Worm (Caenorhabditis elegans) whole organism, early embryonic: Measurements from ENCODE around the gene C16C8.21.
"Not testable (repeated sequence)": the region's sequence is repeated elsewhere in the genome, so short reads cannot be mapped to it uniquely, and the experiment has no call there.

ENCODE experiments used
- B0310.2 ChIP-seq: sonication (generic microtip); optimal IDR thresholded peaks from 2 replicates; lab custom pipeline; 2016; ENCODE audit warnings: mild to moderate bottlenecking, missing genetic modification characterization, missing compliant biosample characterization
- F13C5.2 ChIP-seq: sonication (generic microtip); optimal IDR thresholded peaks from 2 replicates; lab custom pipeline; 2017; ENCODE audit warnings: mild to moderate bottlenecking, missing genetic modification characterization, inconsistent platforms, missing compliant biosample characterization
- aly-1 ChIP-seq: sonication (generic microtip); optimal IDR thresholded peaks from 2 replicates; lab custom pipeline; 2016; ENCODE audit warnings: missing genetic modification characterization, missing compliant biosample characterization
- ama-1 ChIP-seq: fragments of 150-350 bp; optimal IDR thresholded peaks from 2 replicates; lab custom pipeline; 2014
- ceh-13 ChIP-seq: fragments of 200-800 bp; sonication (Bioruptor generic); optimal IDR thresholded peaks from 2 replicates; lab custom pipeline; 2018; ENCODE audit warnings: mild to moderate bottlenecking, missing genetic modification characterization, missing compliant biosample characterization
- ceh-36 ChIP-seq: sonication (generic microtip); optimal IDR thresholded peaks from 2 replicates; lab custom pipeline; 2016; ENCODE audit warnings: missing genetic modification characterization, inconsistent platforms, missing compliant biosample characterization
- ets-7 ChIP-seq: sonication (generic microtip); optimal IDR thresholded peaks from 2 replicates; lab custom pipeline; 2016; ENCODE audit warnings: missing genotype, missing genetic modification characterization, missing compliant biosample characterization
- flt-1 ChIP-seq: fragments of 200-800 bp; sonication (Bioruptor generic); IDR thresholded peaks from 2 replicates; pipeline ENCODE4 v1.3.6; 2022; ENCODE audit warnings: missing genetic modification characterization, missing compliant biosample characterization
- hmbx-1 ChIP-seq: sonication (generic microtip); optimal IDR thresholded peaks from 2 replicates; lab custom pipeline; 2016; ENCODE audit warnings: mild to moderate bottlenecking, missing genetic modification characterization, missing compliant biosample characterization
- hmg-4 ChIP-seq: fragments of 200-800 bp; sonication (Bioruptor generic); optimal IDR thresholded peaks from 2 replicates; lab custom pipeline; 2018; ENCODE audit warnings: mild to moderate bottlenecking, missing genetic modification characterization, missing compliant biosample characterization
- hnd-1 ChIP-seq: sonication (generic microtip); optimal IDR thresholded peaks from 2 replicates; lab custom pipeline; 2016; ENCODE audit warnings: missing genetic modification characterization, missing compliant biosample characterization
- pes-1 ChIP-seq: fragments of 200-800 bp; sonication (Bioruptor generic); IDR thresholded peaks from 2 replicates; pipeline ENCODE4 v1.3.6; 2022; ENCODE audit warnings: missing genetic modification reagents, missing genetic modification characterization, missing compliant biosample characterization
- scrt-1 ChIP-seq: fragments of 200-800 bp; sonication (Bioruptor generic); IDR thresholded peaks from 2 replicates; pipeline ENCODE4 v1.3.6; 2022; ENCODE audit warnings: missing genetic modification characterization, missing compliant biosample characterization
- sea-1 ChIP-seq: fragments of 200-800 bp; sonication (Bioruptor generic); conservative IDR thresholded peaks from 2 replicates; pipeline ENCODE4 v1.3.6; 2022; ENCODE audit warnings: missing genetic modification characterization, missing compliant biosample characterization
- tbx-11 ChIP-seq: fragments of 200-800 bp; sonication (Bioruptor generic); IDR thresholded peaks from 2 replicates; pipeline ENCODE4 v1.3.6; 2022; ENCODE audit warnings: missing genetic modification characterization, missing compliant biosample characterization
- tbx-37 ChIP-seq: fragments of 200-800 bp; sonication (Bioruptor generic); conservative IDR thresholded peaks from 2 replicates; pipeline ENCODE4 v1.3.6; 2022; ENCODE audit warnings: missing genetic modification reagents, missing genetic modification characterization, missing compliant biosample characterization
- tra-4 ChIP-seq: sonication (generic microtip); optimal IDR thresholded peaks from 2 replicates; lab custom pipeline; 2017; ENCODE audit warnings: missing genetic modification characterization, missing compliant biosample characterization

C16C8.21 gene

DNA sequence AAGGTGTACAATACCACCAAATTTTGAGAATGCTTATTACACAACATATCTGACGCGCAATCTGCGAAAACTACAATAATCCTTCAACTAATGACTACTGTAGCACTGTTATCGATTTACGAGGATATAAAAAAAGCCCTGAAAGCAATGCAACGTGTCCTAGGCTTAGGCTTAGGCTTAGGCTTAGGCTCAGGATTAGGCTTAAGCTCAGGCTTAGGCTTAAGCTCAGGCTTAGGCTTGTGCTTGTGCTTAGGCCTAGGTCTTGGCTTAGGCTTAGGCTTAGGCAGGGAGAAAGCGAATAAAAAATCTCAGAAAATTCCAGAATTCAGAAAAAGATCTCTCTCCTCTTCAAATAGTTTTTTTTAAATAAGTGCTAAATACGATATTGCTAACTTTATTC, 11.2 kb downstream of the C16C8.21 start:
- TF ChIP-seq ceh-36, result peak; percentile 69
- TF ChIP-seq tra-4 (tag; lab: Kevin White, UChicago), result no peak

DNA sequence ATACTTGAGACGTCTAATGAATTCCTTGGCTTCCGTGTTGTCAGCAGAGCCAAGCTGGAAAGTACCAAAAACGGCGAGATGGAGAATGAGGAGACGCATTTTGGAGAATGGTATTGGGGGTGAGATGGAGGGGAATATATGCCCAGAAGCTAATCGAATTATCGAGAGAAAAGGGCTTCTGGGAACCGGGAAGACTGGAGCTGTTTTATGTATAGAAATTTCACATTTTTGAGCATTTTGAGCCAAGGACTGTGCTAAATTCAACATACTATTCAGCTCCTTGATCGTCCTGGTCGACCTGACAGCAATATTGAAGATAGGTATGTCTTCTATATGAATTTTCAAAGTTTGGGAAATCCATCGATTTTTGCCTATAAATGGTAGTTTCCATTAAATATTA, 12.0 kb downstream of the C16C8.21 start, which contains the start of gene C16C8.7:
Gene C16C8.7, minus strand, starts transcription at position 101 of the 400 bp plus-strand sequence.
- no peak for TF ChIP-seq tbx-11 (GFP tag; lab: Robert Waterston, UW)
- TF ChIP-seq ceh-13 (GFP tag; lab: Kevin White, UChicago), result no peak
- no peak for TF ChIP-seq hmbx-1 (tag; lab: Kevin White, UChicago)
- no peak for TF ChIP-seq ceh-36
- no peak for TF ChIP-seq aly-1 (tag; lab: Kevin White, UChicago)
- no peak for TF ChIP-seq F13C5.2
- no peak for TF ChIP-seq ets-7 (tag; lab: Kevin White, UChicago)
- TF ChIP-seq ama-1, result no peak
- TF ChIP-seq tra-4 (tag; lab: Kevin White, UChicago), result no peak
- TF ChIP-seq B0310.2 (tag; lab: Kevin White, UChicago), result no peak
- TF ChIP-seq flt-1 (GFP tag; lab: Robert Waterston, UW), result no peak
- no peak for TF ChIP-seq sea-1 (GFP tag; lab: Robert Waterston, UW)
- no peak for TF ChIP-seq pes-1 (GFP tag; lab: Robert Waterston, UW)
- TF ChIP-seq hnd-1 (tag; lab: Kevin White, UChicago), result no peak
- TF ChIP-seq tbx-37 (GFP tag; lab: Robert Waterston, UW), result no peak
- TF ChIP-seq hmg-4 (GFP tag; lab: Kevin White, UChicago), result no peak

- TF ChIP-seq sea-1 (GFP tag; lab: Robert Waterston, UW) (no peak), tbx-37 (GFP tag; lab: Robert Waterston, UW) (no peak), hmbx-1 (tag; lab: Kevin White, UChicago) (no peak), tbx-11 (GFP tag; lab: Robert Waterston, UW) (no peak), ceh-13 (GFP tag; lab: Kevin White, UChicago) (no peak), ets-7 (tag; lab: Kevin White, UChicago) (no peak), hnd-1 (tag; lab: Kevin White, UChicago) (no peak), ama-1 (no peak), B0310.2 (tag; lab: Kevin White, UChicago) (no peak), aly-1 (tag; lab: Kevin White, UChicago) (no peak), hmg-4 (GFP tag; lab: Kevin White, UChicago) (no peak), flt-1 (GFP tag; lab: Robert Waterston, UW) (no peak), tra-4 (tag; lab: Kevin White, UChicago) (no peak), pes-1 (GFP tag; lab: Robert Waterston, UW) (no peak), ceh-36 (no peak), F13C5.2 (no peak), scrt-1 (no peak)
Observed at ce11 chrII:3461586-3461985, 13.6 kb downstream of the C16C8.21 start, which contains the start of gene C16C8.8. TSS of gene C16C8.8 (minus strand) at chrII:3461686.

- TF ChIP-seq hmbx-1 (tag; lab: Kevin White, UChicago) (no peak), B0310.2 (tag; lab: Kevin White, UChicago) (no peak), scrt-1 (no peak), hnd-1 (tag; lab: Kevin White, UChicago) (no peak), tbx-37 (GFP tag; lab: Robert Waterston, UW) (no peak), ceh-36 (no peak), pes-1 (GFP tag; lab: Robert Waterston, UW) (no peak), tbx-11 (GFP tag; lab: Robert Waterston, UW) (no peak), aly-1 (tag; lab: Kevin White, UChicago) (no peak), tra-4 (tag; lab: Kevin White, UChicago) (no peak), hmg-4 (GFP tag; lab: Kevin White, UChicago) (no peak), ama-1 (no peak), flt-1 (GFP tag; lab: Robert Waterston, UW) (no peak), F13C5.2 (no peak), sea-1 (GFP tag; lab: Robert Waterston, UW) (no peak), ets-7 (tag; lab: Kevin White, UChicago) (no peak), ceh-13 (GFP tag; lab: Kevin White, UChicago) (no peak)
Observed at ce11 chrII:3463097-3463496, 15.1 kb downstream of the C16C8.21 start, which contains the start of gene C16C8.9. TSS of gene C16C8.9 (minus strand) at chrII:3463197.

DNA sequence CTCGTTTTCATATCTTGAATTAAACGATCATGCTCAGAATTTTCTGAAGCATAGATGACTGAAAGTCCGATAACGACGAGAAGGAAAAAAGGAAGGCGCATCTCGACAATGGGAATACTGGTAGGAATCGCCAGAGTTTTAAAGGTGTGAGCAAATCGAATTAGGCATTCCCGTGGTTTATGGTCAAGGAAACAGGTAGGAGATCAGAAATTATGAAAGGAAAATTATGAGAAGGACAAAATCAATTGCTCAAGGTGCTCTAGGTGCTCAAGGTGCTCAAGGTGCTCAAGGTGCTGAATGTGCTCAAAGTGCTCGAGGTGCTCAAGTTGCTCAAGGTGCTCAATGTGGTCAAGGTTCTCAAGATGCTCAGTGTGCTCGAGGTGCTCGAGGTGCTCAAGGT, 16.6 kb downstream of the C16C8.21 start, which contains the start of gene C16C8.10:
Gene C16C8.10, minus strand, starts transcription at position 101 of the 400 bp plus-strand sequence.
- not testable (repeated sequence) for TF ChIP-seq ceh-36; hmbx-1 (tag; lab: Kevin White, UChicago); F13C5.2

ce11 chrII:3470549-3470948, 22.5 kb downstream of the C16C8.21 start, which contains the start of gene Y49F6B.20:
TSS of gene Y49F6B.20 (minus strand) at chrII:3470649.
- TF ChIP-seq hmg-4 (GFP tag; lab: Kevin White, UChicago), result no peak
- no peak for TF ChIP-seq flt-1 (GFP tag; lab: Robert Waterston, UW)
- no peak for TF ChIP-seq scrt-1
- TF ChIP-seq ceh-13 (GFP tag; lab: Kevin White, UChicago), result no peak
- no peak for TF ChIP-seq tra-4 (tag; lab: Kevin White, UChicago)
- TF ChIP-seq tbx-37 (GFP tag; lab: Robert Waterston, UW), result no peak
- no peak for TF ChIP-seq ets-7 (tag; lab: Kevin White, UChicago)
- no peak for TF ChIP-seq tbx-11 (GFP tag; lab: Robert Waterston, UW)
- TF ChIP-seq F13C5.2, result no peak
- TF ChIP-seq hmbx-1 (tag; lab: Kevin White, UChicago), result no peak
- TF ChIP-seq ama-1, result no peak
- no peak for TF ChIP-seq pes-1 (GFP tag; lab: Robert Waterston, UW)
- TF ChIP-seq hnd-1 (tag; lab: Kevin White, UChicago), result no peak
- no peak for TF ChIP-seq B0310.2 (tag; lab: Kevin White, UChicago)
- TF ChIP-seq aly-1 (tag; lab: Kevin White, UChicago), result no peak
- TF ChIP-seq sea-1 (GFP tag; lab: Robert Waterston, UW), result no peak
- no peak for TF ChIP-seq ceh-36

ce11 chrII:3471603-3472002, 23.6 kb downstream of the C16C8.21 start, which contains the start of gene Y49F6B.13:
TSS of gene Y49F6B.13 (minus strand) at chrII:3471703.
- TF ChIP-seq scrt-1, result no peak
- no peak for TF ChIP-seq hmg-4 (GFP tag; lab: Kevin White, UChicago)
- TF ChIP-seq aly-1 (tag; lab: Kevin White, UChicago), result no peak
- no peak for TF ChIP-seq tbx-37 (GFP tag; lab: Robert Waterston, UW)
- no peak for TF ChIP-seq B0310.2 (tag; lab: Kevin White, UChicago)
- no peak for TF ChIP-seq hmbx-1 (tag; lab: Kevin White, UChicago)
- TF ChIP-seq tbx-11 (GFP tag; lab: Robert Waterston, UW), result no peak
- no peak for TF ChIP-seq ama-1
- no peak for TF ChIP-seq hnd-1 (tag; lab: Kevin White, UChicago)
- TF ChIP-seq F13C5.2, result no peak
- TF ChIP-seq ets-7 (tag; lab: Kevin White, UChicago), result no peak
- no peak for TF ChIP-seq sea-1 (GFP tag; lab: Robert Waterston, UW)
- TF ChIP-seq flt-1 (GFP tag; lab: Robert Waterston, UW), result no peak
- no peak for TF ChIP-seq ceh-13 (GFP tag; lab: Kevin White, UChicago)
- TF ChIP-seq ceh-36, result no peak
- no peak for TF ChIP-seq pes-1 (GFP tag; lab: Robert Waterston, UW)
- no peak for TF ChIP-seq tra-4 (tag; lab: Kevin White, UChicago)
